Fruit fly (Drosophila melanogaster): ENCODE measurements around the gene mrn.

dm6 chr3L:15565829-15566433 is 14.4 kb downstream of the mrn start, which contains the start of gene dop:
- TF ChIP-seq Dll (optimal IDR thresholded peaks at IDR 0.05) (no peak), usp (GFP tag; optimal IDR thresholded peaks at IDR 0.05) (no peak), psq (optimal IDR thresholded peaks at IDR 0.05) (no peak)

Data from whole organism.